Worm (Caenorhabditis elegans) whole organism, L2 larva: ENCODE data around the gene gsp-2.
"Not testable (repeated sequence)": the region's sequence is repeated elsewhere in the genome, so short reads cannot be mapped to it uniquely, and the experiment has no call there.

Experiments used
- C34F6.9 ChIP-seq: fragments of 150-350 bp; optimal IDR thresholded peaks from 2 replicates; lab custom pipeline; 2014; ENCODE audit warnings: missing biosample characterization, missing genetic modification characterization
- R02D3.7 ChIP-seq: fragments of 150-350 bp; optimal IDR thresholded peaks from 2 replicates; lab custom pipeline; 2014; ENCODE audit warnings: missing biosample characterization, missing genetic modification characterization
- egl-27 ChIP-seq: sonication (generic microtip); optimal IDR thresholded peaks from 3 replicates; lab custom pipeline; 2017; ENCODE audit warnings: missing biosample characterization, missing genetic modification reagents, missing genetic modification characterization
- elt-3 ChIP-seq: sonication (generic microtip); optimal IDR thresholded peaks from 2 replicates; lab custom pipeline; 2017; ENCODE audit warnings: missing biosample characterization, missing genetic modification characterization
- nhr-11 ChIP-seq: fragments of 150-350 bp; optimal IDR thresholded peaks from 2 replicates; lab custom pipeline; 2014; ENCODE audit warnings: missing biosample characterization, missing genetic modification characterization
- nhr-25 ChIP-seq: fragments of 150-350 bp; sonication (generic microtip); optimal IDR thresholded peaks from 3 replicates; lab custom pipeline; 2014; ENCODE audit warnings: missing biosample characterization, missing genetic modification characterization
- nhr-77 ChIP-seq: fragments of 150-350 bp; optimal IDR thresholded peaks from 2 replicates; lab custom pipeline; 2014; ENCODE audit warnings: missing biosample characterization, missing genetic modification characterization
- ztf-4 ChIP-seq: fragments of 150-350 bp; optimal IDR thresholded peaks from 2 replicates; lab custom pipeline; 2014; ENCODE audit warnings: missing biosample characterization, missing genetic modification characterization

- TF ChIP-seq R02D3.7 (tag; lab: Kevin White, UChicago); nhr-77; egl-27 (tag; lab: Kevin White, UChicago); elt-3 (tag; lab: Kevin White, UChicago); C34F6.9 (tag; lab: Kevin White, UChicago); nhr-11 (tag; lab: Kevin White, UChicago); ztf-4 (tag; lab: Kevin White, UChicago); nhr-25 (tag; lab: Kevin White, UChicago): not testable (repeated sequence)
Observed at ce11 chrIII:7333906-7334531, 2.4 kb upstream of the gsp-2 start.
